Fruit fly (Drosophila melanogaster): ENCODE data around the gene sqh.

- TF ChIP-seq OdsH (GFP tag; optimal IDR thresholded peaks at IDR 0.05) (no peak), Dif (GFP tag; optimal IDR thresholded peaks at IDR 0.05; ENCODE audit: partially characterized antibody) (no peak), brk (GFP tag; optimal IDR thresholded peaks at IDR 0.05) (no peak), br (GFP tag; optimal IDR thresholded peaks at IDR 0.05) (no peak), GATAd (GFP tag; optimal IDR thresholded peaks at IDR 0.05) (no peak), psq (GFP tag; optimal IDR thresholded peaks at IDR 0.05) (no peak), Hr78 (GFP tag; optimal IDR thresholded peaks at IDR 0.05) (no peak), lola (GFP tag; optimal IDR thresholded peaks at IDR 0.05) (no peak), Abd-B (GFP tag; optimal IDR thresholded peaks at IDR 0.05) (no peak)
Measured at dm6 chrX:6192332-6192731, 32.6 kb downstream of the sqh start, which contains the start of gene Ca-alpha1T.

Data from whole organism, wandering third instar larva.